Worm (Caenorhabditis elegans) whole organism, mixed stage, embryonic: ENCODE measurements around the gene C56E6.4.

Source experiments
- lin-13 ChIP-seq: fragments of 150-350 bp; optimal IDR thresholded peaks from 2 replicates; lab custom pipeline; 2014; ENCODE audit warnings: missing biosample characterization, missing genetic modification characterization
- lsy-2 ChIP-seq: fragments of 150-350 bp; optimal IDR thresholded peaks from 2 replicates; lab custom pipeline; 2014; ENCODE audit warnings: missing biosample characterization, missing genetic modification characterization
- nhr-237 ChIP-seq: fragments of 150-350 bp; optimal IDR thresholded peaks from 2 replicates; lab custom pipeline; 2014; ENCODE audit warnings: missing biosample characterization, missing genetic modification characterization
- unc-62 ChIP-seq: fragments of 150-350 bp; optimal IDR thresholded peaks from 2 replicates; lab custom pipeline; 2014; ENCODE audit warnings: missing biosample characterization, missing genetic modification reagents, missing genetic modification characterization
- ztf-11 ChIP-seq: fragments of 150-350 bp; optimal IDR thresholded peaks from 2 replicates; lab custom pipeline; 2014; ENCODE audit warnings: missing biosample characterization, missing genetic modification characterization

- no peak for TF ChIP-seq ztf-11 (tag; lab: Kevin White, UChicago)
- no peak for TF ChIP-seq lin-13 (tag; lab: Kevin White, UChicago)
- TF ChIP-seq nhr-237 (tag; lab: Kevin White, UChicago), result no peak
- no peak for TF ChIP-seq lsy-2 (tag; lab: Kevin White, UChicago)
- no peak for TF ChIP-seq unc-62 (GFP tag; lab: Kevin White, UChicago)
Measured at ce11 chrII:6554677-6555076, 26.1 kb upstream of the C56E6.4 start, which contains the start of gene wrn-1.
